Fruit fly (Drosophila melanogaster): ENCODE data around the gene nero.

Gene nero

dm6 chr3R:31698143-31698776 is 49.1 kb downstream of the nero start (continued):
- TF ChIP-seq ind (GFP tag; optimal IDR thresholded peaks at IDR 0.05) (no peak), Gug (GFP tag; IDR thresholded peaks at IDR 0.05) (no peak), ci (GFP tag; IDR thresholded peaks at IDR 0.05) (no peak), so (GFP tag; IDR thresholded peaks at IDR 0.05) (no peak), da (GFP tag; optimal IDR thresholded peaks at IDR 0.05) (no peak), CG9932 (GFP tag; IDR thresholded peaks at IDR 0.05) (no peak), CG5953 (GFP tag; IDR thresholded peaks at IDR 0.05) (no peak), CG9609 (GFP tag; optimal IDR thresholded peaks at IDR 0.05) (peak; percentile 1), CG12391 (tag; optimal IDR thresholded peaks at IDR 0.05) (peak; percentile 23), CG2116 (GFP tag; optimal IDR thresholded peaks at IDR 0.05) (no peak), fd96Cb (tag; optimal IDR thresholded peaks at IDR 0.05) (no peak), Asciz (GFP tag; optimal IDR thresholded peaks at IDR 0.05) (no peak), ato (GFP tag; IDR thresholded peaks at IDR 0.05; ENCODE audit: partially characterized antibody) (no peak), CG10462 (GFP tag; optimal IDR thresholded peaks at IDR 0.05) (no peak), fd64A (GFP tag; optimal IDR thresholded peaks at IDR 0.05) (no peak), lola (GFP tag; optimal IDR thresholded peaks at IDR 0.05) (peak in 1 of 3 experiments; percentile 32), stc (GFP tag; IDR thresholded peaks at IDR 0.05) (no peak), nau (GFP tag; optimal IDR thresholded peaks at IDR 0.05) (no peak), CG18011 (GFP tag; optimal IDR thresholded peaks at IDR 0.05) (no peak), az2 (GFP tag; optimal IDR thresholded peaks at IDR 0.05) (peak; percentile 4), Drgx (GFP tag; IDR thresholded peaks at IDR 0.05) (peak; percentile 61), sug (tag; optimal IDR thresholded peaks at IDR 0.05) (no peak), ftz-f1 (GFP tag; optimal IDR thresholded peaks at IDR 0.05) (no peak), gem (tag; optimal IDR thresholded peaks at IDR 0.05) (peak; percentile 30), repo (GFP tag; optimal IDR thresholded peaks at IDR 0.05) (no peak), CG13624 (GFP tag; optimal IDR thresholded peaks at IDR 0.05) (no peak), chif (GFP tag; optimal IDR thresholded peaks at IDR 0.05) (peak in 1 of 2 experiments; percentile 6), sim (GFP tag; IDR thresholded peaks at IDR 0.05) (0 out of 2 replicates have a peak, but pooled peaks have one; percentile 11), CG15696 (tag; optimal IDR thresholded peaks at IDR 0.05) (peak; percentile 20), Hmx (GFP tag; optimal IDR thresholded peaks at IDR 0.05) (no peak), CG17328 (GFP tag; IDR thresholded peaks at IDR 0.05) (no peak), Fer1 (GFP tag; optimal IDR thresholded peaks at IDR 0.05) (no peak), CG2712 (tag; optimal IDR thresholded peaks at IDR 0.05) (peak; percentile 35), CG10209 (GFP tag; optimal IDR thresholded peaks at IDR 0.05) (no peak), CG11247 (GFP tag; IDR thresholded peaks at IDR 0.05) (no peak), prd (optimal IDR thresholded peaks at IDR 0.05) (no peak), prd (GFP tag; IDR thresholded peaks at IDR 0.05) (peak; percentile 23; the same call in 1 of the 3 replicates), CG18262 (tag; optimal IDR thresholded peaks at IDR 0.05) (peak; percentile 45), wor (GFP tag; IDR thresholded peaks at IDR 0.05) (no peak), CG8281 (tag; optimal IDR thresholded peaks at IDR 0.05) (no peak), crp (GFP tag; optimal IDR thresholded peaks at IDR 0.05) (no peak), ara (GFP tag; IDR thresholded peaks at IDR 0.05) (peak; percentile 55; the same call in 1 of the 2 replicates), ERR (GFP tag; optimal IDR thresholded peaks at IDR 0.05) (no peak), CG15514 (GFP tag; optimal IDR thresholded peaks at IDR 0.05) (no peak), CG4404 (GFP tag; IDR thresholded peaks at IDR 0.05) (peak; percentile 8; the same call in 1 of the 2 replicates), Myb (GFP tag; optimal IDR thresholded peaks at IDR 0.05) (no peak), CG34422 (GFP tag; IDR thresholded peaks at IDR 0.05) (no peak), Gsc (GFP tag; IDR thresholded peaks at IDR 0.05) (no peak), zfh2 (GFP tag; optimal IDR thresholded peaks at IDR 0.05) (no peak), corto (GFP tag; optimal IDR thresholded peaks at IDR 0.05) (peak; percentile 91), CG9727 (GFP tag; optimal IDR thresholded peaks at IDR 0.05) (peak; percentile 37)
